Worm (Caenorhabditis elegans) whole organism, L4 larva: ENCODE results near the gene spsb-2.

Experiments used
- D1046.2 ChIP-seq: fragments of 200-800 bp; sonication (Bioruptor generic); IDR thresholded peaks from 2 replicates; pipeline ENCODE4 v1.3.6; 2022; ENCODE audit warnings: missing genetic modification characterization, missing compliant biosample characterization
- R02D3.7 ChIP-seq: fragments of 150-350 bp; sonication (generic microtip); optimal IDR thresholded peaks from 3 replicates; lab custom pipeline; 2014; ENCODE audit warnings: missing biosample characterization, missing genetic modification characterization
- T20F7.1 ChIP-seq: fragments of 200-800 bp; sonication (Bioruptor generic); optimal IDR thresholded peaks from 2 replicates; lab custom pipeline; 2018; ENCODE audit warnings: mild to moderate bottlenecking, missing genetic modification characterization, missing compliant biosample characterization
- T26A8.4 ChIP-seq: fragments of 200-800 bp; sonication (Bioruptor generic); IDR thresholded peaks from 2 replicates; pipeline ENCODE4 v1.3.6; 2022; ENCODE audit warnings: missing genetic modification characterization, missing compliant biosample characterization
- Y48G9A.11 ChIP-seq: fragments of 200-800 bp; sonication (Bioruptor generic); IDR thresholded peaks from 2 replicates; pipeline ENCODE4 v1.3.6; 2022; ENCODE audit warnings: missing genetic modification reagents, missing genetic modification characterization, missing compliant biosample characterization
- ZK337.2 ChIP-seq: fragments of 200-800 bp; sonication (Bioruptor generic); IDR thresholded peaks from 2 replicates; pipeline ENCODE4 v1.3.6; 2022; ENCODE audit warnings: missing genetic modification reagents, missing genetic modification characterization, missing compliant biosample characterization
- ama-1 ChIP-seq: fragments of 150-350 bp; optimal IDR thresholded peaks from 2 replicates; lab custom pipeline; 2014; ENCODE audit warnings: inconsistent platforms, mixed read lengths
- arid-1 ChIP-seq: fragments of 200-800 bp; sonication (Bioruptor generic); conservative IDR thresholded peaks from 2 replicates; pipeline ENCODE4 v1.3.6; 2022; ENCODE audit warnings: missing genetic modification reagents, missing genetic modification characterization, missing compliant biosample characterization
- attf-4 ChIP-seq: sonication (generic microtip); optimal IDR thresholded peaks from 3 replicates; lab custom pipeline; 2017; ENCODE audit warnings: missing biosample characterization, missing genetic modification characterization
- ceh-20 ChIP-seq: fragments of 200-800 bp; sonication (Bioruptor generic); IDR thresholded peaks from 2 replicates; pipeline ENCODE4 v1.3.6; 2022; ENCODE audit warnings: missing genetic modification reagents, missing genetic modification characterization, missing compliant biosample characterization
- ceh-44 ChIP-seq: fragments of 200-800 bp; sonication (Bioruptor generic); IDR thresholded peaks from 2 replicates; pipeline ENCODE4 v1.3.6; 2022; ENCODE audit warnings: missing genetic modification reagents, missing genetic modification characterization, missing compliant biosample characterization
- cey-2 ChIP-seq: sonication (generic microtip); optimal IDR thresholded peaks from 3 replicates; lab custom pipeline; 2017; ENCODE audit warnings: missing genetic modification characterization, mild to moderate bottlenecking, missing compliant biosample characterization, antibody characterized with exemption, borderline replicate concordance; ENCODE audit not compliant: insufficient read depth
- daf-16 ChIP-seq, 3 experiments: sonication (generic microtip); optimal IDR thresholded peaks; 2 replicates each; lab custom pipeline; 2016 to 2017; ENCODE audit warnings: missing genetic modification characterization in 3 of 3, missing genetic modification reagents in 3 of 3, mild to moderate bottlenecking in 2 of 3, missing compliant biosample characterization in 2 of 3, missing biosample characterization in 1 of 3, moderate library complexity in 1 of 3
- dmd-6 ChIP-seq: fragments of 200-800 bp; sonication (Bioruptor generic); IDR thresholded peaks from 2 replicates; pipeline ENCODE4 v1.3.6; 2022; ENCODE audit warnings: missing genetic modification reagents, missing genetic modification characterization, missing compliant biosample characterization
- dmd-8 ChIP-seq: fragments of 200-800 bp; sonication (Bioruptor generic); IDR thresholded peaks from 2 replicates; pipeline ENCODE4 v1.3.6; 2022; ENCODE audit warnings: missing genetic modification characterization, missing compliant biosample characterization
- fkh-10 ChIP-seq: fragments of 150-350 bp; optimal IDR thresholded peaks from 2 replicates; lab custom pipeline; 2014; ENCODE audit warnings: missing biosample characterization, missing genetic modification reagents, missing genetic modification characterization
- hlh-11 ChIP-seq: fragments of 200-800 bp; sonication (Bioruptor generic); optimal IDR thresholded peaks from 2 replicates; lab custom pipeline; 2018; ENCODE audit warnings: mild to moderate bottlenecking, missing genetic modification characterization, missing compliant biosample characterization
- hlh-30 ChIP-seq: sonication (generic microtip); optimal IDR thresholded peaks from 2 replicates; lab custom pipeline; 2017; ENCODE audit warnings: antibody characterized with exemption, mild to moderate bottlenecking, missing genetic modification characterization, missing compliant biosample characterization; ENCODE audit not compliant: insufficient read depth
- lin-1 ChIP-seq: fragments of 200-800 bp; sonication (Bioruptor generic); IDR thresholded peaks from 2 replicates; pipeline ENCODE4 v1.3.6; 2022; ENCODE audit warnings: missing genetic modification reagents, missing genetic modification characterization, missing compliant biosample characterization
- lin-15B ChIP-seq: fragments of 150-350 bp; sonication (generic microtip); optimal IDR thresholded peaks from 3 replicates; lab custom pipeline; 2014; ENCODE audit warnings: missing biosample characterization, missing genetic modification characterization
- lin-29 ChIP-seq: fragments of 200-800 bp; sonication (Bioruptor generic); IDR thresholded peaks from 2 replicates; pipeline ENCODE4 v1.3.6; 2022; ENCODE audit warnings: missing genetic modification reagents, missing genetic modification characterization, missing compliant biosample characterization
- lin-39 ChIP-seq: fragments of 150-350 bp; optimal IDR thresholded peaks from 2 replicates; lab custom pipeline; 2014; ENCODE audit warnings: missing biosample characterization, missing genetic modification reagents, missing genetic modification characterization
- lir-3 ChIP-seq: sonication (generic microtip); optimal IDR thresholded peaks from 2 replicates; lab custom pipeline; 2016; ENCODE audit warnings: mild to moderate bottlenecking, missing genetic modification characterization, missing compliant biosample characterization
- madf-5 ChIP-seq, 2 experiments: fragments of 200-800 bp; sonication (Bioruptor generic); IDR thresholded peaks; 2 replicates each; pipeline ENCODE4 v1.3.6; 2022; ENCODE audit warnings: missing compliant biosample characterization in 2 of 2, missing genetic modification characterization in 2 of 2
- mdl-1 ChIP-seq, 2 experiments: fragments of 150-350 bp in 1 of 2; sonication (generic microtip) in 1 of 2; optimal IDR thresholded peaks; 2 replicates each; lab custom pipeline; 2014 to 2017; ENCODE audit warnings: missing biosample characterization in 2 of 2, missing genetic modification characterization in 2 of 2
- mxl-3 ChIP-seq: fragments of 200-800 bp; sonication (Bioruptor generic); optimal IDR thresholded peaks from 2 replicates; lab custom pipeline; 2018; ENCODE audit warnings: mild to moderate bottlenecking, missing genetic modification characterization, missing compliant biosample characterization
- nhr-237 ChIP-seq: sonication (generic microtip); optimal IDR thresholded peaks from 2 replicates; lab custom pipeline; 2017; ENCODE audit warnings: missing biosample characterization, missing genetic modification characterization
- nhr-6 ChIP-seq: fragments of 150-350 bp; optimal IDR thresholded peaks from 2 replicates; lab custom pipeline; 2014; ENCODE audit warnings: missing biosample characterization, missing genetic modification characterization
- nhr-76 ChIP-seq: fragments of 150-350 bp; optimal IDR thresholded peaks from 2 replicates; lab custom pipeline; 2014; ENCODE audit warnings: missing biosample characterization, missing genetic modification characterization
- nhr-77 ChIP-seq: fragments of 150-350 bp; optimal IDR thresholded peaks from 2 replicates; lab custom pipeline; 2014; ENCODE audit warnings: missing biosample characterization, missing genetic modification characterization
- pha-4 ChIP-seq, 2 experiments: fragments of 150-350 bp in 1 of 2; fragments of 200-800 bp in 1 of 2; sonication (Bioruptor generic) in 1 of 2; IDR thresholded peaks in 1 of 2; optimal IDR thresholded peaks in 1 of 2; 2 replicates each; pipeline versions ENCODE4 v1.3.6 to Lab custom; 2014 to 2022; ENCODE audit warnings: missing genetic modification characterization in 2 of 2, missing genetic modification reagents in 2 of 2, missing biosample characterization in 1 of 2, missing compliant biosample characterization in 1 of 2
- skn-1 ChIP-seq: fragments of 150-350 bp; optimal IDR thresholded peaks from 2 replicates; lab custom pipeline; 2014; ENCODE audit warnings: missing biosample characterization, missing genetic modification characterization
- snpc-1.2 ChIP-seq: fragments of 200-800 bp; sonication (Bioruptor generic); IDR thresholded peaks from 2 replicates; pipeline ENCODE4 v1.3.6; 2022; ENCODE audit warnings: missing genetic modification reagents, missing genetic modification characterization, missing compliant biosample characterization
- spr-3 ChIP-seq: fragments of 200-800 bp; sonication (Bioruptor generic); optimal IDR thresholded peaks from 2 replicates; lab custom pipeline; 2018; ENCODE audit warnings: mild to moderate bottlenecking, missing genetic modification characterization, missing compliant biosample characterization
- tag-97 ChIP-seq: fragments of 200-800 bp; sonication (Bioruptor generic); IDR thresholded peaks from 2 replicates; pipeline ENCODE4 v1.3.6; 2022; ENCODE audit warnings: missing genetic modification characterization, missing compliant biosample characterization
- tra-1 ChIP-seq: fragments of 200-800 bp; sonication (Bioruptor generic); IDR thresholded peaks from 2 replicates; pipeline ENCODE4 v1.3.6; 2022; ENCODE audit warnings: missing genetic modification reagents, missing genetic modification characterization, missing compliant biosample characterization
- unc-130 ChIP-seq: sonication (generic microtip); optimal IDR thresholded peaks from 2 replicates; lab custom pipeline; 2016; ENCODE audit warnings: missing genetic modification reagents, missing genetic modification characterization, missing compliant biosample characterization
- unc-62 ChIP-seq, 3 experiments: fragments of 150-350 bp in 1 of 3; sonication (generic microtip); optimal IDR thresholded peaks in 2 of 3; peaks in 1 of 3; 1 replicate in 1 of 3; 2 replicates in 2 of 3; lab custom pipeline; 2014 to 2017; ENCODE audit warnings: missing biosample characterization in 3 of 3, missing genetic modification characterization in 3 of 3, missing genetic modification reagents in 3 of 3, missing genotype in 1 of 3
- zfp-2 ChIP-seq: sonication (generic microtip); optimal IDR thresholded peaks from 2 replicates; lab custom pipeline; 2016; ENCODE audit warnings: mild to moderate bottlenecking, missing genetic modification characterization, missing compliant biosample characterization
- zfp-3 ChIP-seq: fragments of 200-800 bp; sonication (Bioruptor generic); conservative IDR thresholded peaks from 2 replicates; pipeline ENCODE4 v1.3.6; 2022; ENCODE audit warnings: missing genetic modification reagents, missing genetic modification characterization, missing compliant biosample characterization
- ztf-11 ChIP-seq: fragments of 150-350 bp; optimal IDR thresholded peaks from 2 replicates; lab custom pipeline; 2014; ENCODE audit warnings: missing biosample characterization, missing genetic modification characterization
- ztf-7 ChIP-seq: fragments of 150-350 bp; optimal IDR thresholded peaks from 2 replicates; lab custom pipeline; 2014; ENCODE audit warnings: missing biosample characterization, missing genetic modification characterization

spsb-2 gene

DNA sequence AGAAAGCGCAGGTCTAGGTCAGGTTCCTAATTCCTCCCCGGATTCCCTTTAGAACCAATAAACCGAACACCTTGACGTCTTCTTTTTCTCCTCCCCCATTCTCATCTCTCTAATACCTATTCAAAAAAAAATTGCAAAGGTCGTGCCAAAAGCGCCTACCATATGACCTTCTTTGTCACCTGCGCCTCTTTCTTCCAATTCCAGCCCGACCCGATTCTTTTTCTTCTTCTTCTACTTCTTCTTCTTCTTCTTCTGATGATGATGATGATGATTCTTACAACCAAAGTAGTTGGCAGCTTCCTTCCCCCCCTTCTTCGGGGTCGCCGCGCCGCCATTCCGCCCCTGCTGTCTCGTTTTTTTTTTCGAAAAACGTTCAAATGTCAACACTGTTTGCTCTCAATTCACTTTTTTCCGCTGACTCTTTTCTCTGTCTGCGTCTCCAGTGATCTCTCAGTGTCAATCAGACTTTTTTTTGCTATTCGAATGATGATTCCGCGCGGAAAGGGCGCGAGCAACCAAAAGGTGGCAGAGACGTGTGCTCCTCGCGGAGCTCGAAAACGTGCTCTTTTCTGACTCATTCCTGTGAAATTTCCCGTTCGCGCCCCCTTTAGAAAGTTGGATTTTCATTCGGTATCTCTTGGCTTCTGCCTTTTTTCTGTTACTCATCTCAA is 26.6 kb upstream of the spsb-2 start (continued):
- TF ChIP-seq hlh-30 (tag; lab: Kevin White, UChicago) (peak; percentile 66), hlh-11 (tag; lab: Kevin White, UChicago) (peak; percentile 18), skn-1 (tag; lab: Kevin White, UChicago) (no peak)

DNA sequence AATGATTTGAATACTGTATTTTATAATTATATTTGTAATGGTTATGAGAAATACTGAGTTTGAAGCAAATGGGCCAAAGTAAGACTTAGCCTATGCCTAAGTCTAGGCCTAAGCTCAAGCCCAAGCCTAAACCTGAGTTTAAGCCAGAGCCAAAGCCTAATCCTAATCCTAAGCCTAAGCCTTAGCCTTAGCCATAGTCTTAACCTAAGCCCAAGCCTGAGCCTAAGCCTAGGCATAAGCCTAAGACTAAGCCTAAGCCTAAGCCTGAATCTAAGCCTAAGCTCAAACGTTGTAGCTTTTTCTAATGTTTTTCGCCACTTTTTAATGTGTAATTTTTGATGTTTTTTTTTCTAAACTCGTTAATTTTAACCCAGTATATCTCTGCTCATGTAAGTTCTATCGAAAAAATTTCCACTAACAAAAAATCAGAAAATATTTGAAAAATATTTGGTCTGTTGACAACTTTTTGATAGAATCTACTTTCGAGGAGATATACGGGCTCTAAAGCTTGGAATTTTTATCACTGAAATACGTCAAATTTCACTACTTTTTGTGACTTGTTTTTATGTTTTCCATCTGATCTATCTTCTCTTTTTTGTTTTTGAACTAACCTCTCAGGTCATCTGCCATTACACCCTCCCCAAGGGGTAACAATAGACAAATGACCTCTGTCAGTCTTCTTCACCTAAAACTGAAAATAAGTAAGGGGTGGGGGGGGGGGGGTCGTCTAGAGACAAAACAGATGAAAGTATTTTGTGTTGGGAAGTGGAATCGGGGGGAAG is 25.9 kb upstream of the spsb-2 start:
- TF ChIP-seq skn-1 (tag; lab: Kevin White, UChicago) = no peak
- TF ChIP-seq unc-62 (GFP tag; optimal IDR thresholded peaks at IDR 0.05 in 1 of 2; lab: Kevin White, UChicago) = peak in 1 of 2 experiments; percentile 67
- TF ChIP-seq unc-62 (tag; optimal IDR thresholded peaks at IDR 0.05; lab: Kevin White, UChicago) = no peak
- peak; percentile 13; the same call in 1 of the 2 replicates for TF ChIP-seq dmd-6 (GFP tag; lab: Robert Waterston, UW)
- no peak for TF ChIP-seq snpc-1.2

DNA sequence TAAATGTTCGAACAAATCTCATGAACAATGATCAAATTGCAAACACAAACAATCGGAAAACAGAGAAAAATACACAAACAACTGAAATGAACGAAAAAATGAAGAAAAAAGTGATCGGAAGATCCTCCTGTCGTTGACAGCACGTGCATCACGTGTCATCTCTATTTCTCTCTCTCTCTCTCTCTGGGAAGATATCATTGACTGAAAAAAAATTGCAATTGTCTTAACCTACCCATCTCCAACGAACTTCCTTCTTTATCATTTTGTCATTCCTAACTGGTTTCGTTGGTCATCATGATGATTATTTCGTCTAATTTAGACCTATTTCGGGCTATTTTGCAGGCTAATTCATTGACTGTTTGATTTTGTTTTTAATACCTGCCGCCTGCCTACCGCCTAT is 24.8 kb upstream of the spsb-2 start:
- TF ChIP-seq R02D3.7 (tag; lab: Kevin White, UChicago) (no peak), nhr-77 (tag; lab: Kevin White, UChicago) (peak; percentile 84), lin-29 (GFP tag; lab: Robert Waterston, UW) (peak; percentile 68), dmd-8 (GFP tag; lab: Robert Waterston, UW) (no peak), ceh-44 (GFP tag; lab: Robert Waterston, UW) (no peak), dmd-6 (GFP tag; lab: Robert Waterston, UW) (peak; percentile 68), ceh-20 (GFP tag; lab: Robert Waterston, UW) (no peak), cey-2 (tag; lab: Kevin White, UChicago) (no peak), mdl-1 (tag; optimal IDR thresholded peaks at IDR 0.05; lab: Kevin White, UChicago) (peak; percentile 15 to 89), lin-15B (tag; lab: Kevin White, UChicago) (no peak), hlh-11 (tag; lab: Kevin White, UChicago) (peak; percentile 84), T20F7.1 (no peak), zfp-2 (tag; lab: Kevin White, UChicago) (no peak), ZK337.2 (GFP tag; lab: Robert Waterston, UW) (no peak), daf-16 (GFP tag; optimal IDR thresholded peaks at IDR 0.05; lab: Kevin White, UChicago) (peak in 1 of 2 experiments; percentile 84), daf-16 (tag; optimal IDR thresholded peaks at IDR 0.05; lab: Kevin White, UChicago) (no peak), unc-130 (GFP tag; lab: Kevin White, UChicago) (no peak), attf-4 (no peak), lir-3 (tag; lab: Kevin White, UChicago) (no peak), tra-1 (GFP tag; lab: Robert Waterston, UW) (0 out of 2 replicates have a peak, but pooled peaks have one; percentile 34), hlh-30 (tag; lab: Kevin White, UChicago) (peak; percentile 93), pha-4 (GFP tag; IDR thresholded peaks at IDR 0.05; lab: Robert Waterston, UW) (no peak), pha-4 (tag; optimal IDR thresholded peaks at IDR 0.05; lab: Kevin White, UChicago) (no peak), arid-1 (no peak), skn-1 (tag; lab: Kevin White, UChicago) (no peak), zfp-3 (GFP tag; lab: Robert Waterston, UW) (no peak), snpc-1.2 (no peak), spr-3 (GFP tag; lab: Kevin White, UChicago) (no peak), nhr-76 (tag; lab: Kevin White, UChicago) (no peak), mxl-3 (GFP tag; lab: Kevin White, UChicago) (peak; percentile 55), ztf-11 (tag; lab: Kevin White, UChicago) (no peak), nhr-6 (tag; lab: Kevin White, UChicago) (peak; percentile 34), tag-97 (GFP tag; lab: Robert Waterston, UW) (no peak), fkh-10 (GFP tag; lab: Kevin White, UChicago) (no peak), ztf-7 (tag; lab: Kevin White, UChicago) (no peak), madf-5 (GFP tag; IDR thresholded peaks at IDR 0.05; lab: Robert Waterston, UW) (no peak), D1046.2 (GFP tag; lab: Robert Waterston, UW) (no peak), nhr-237 (tag; lab: Kevin White, UChicago) (no peak), T26A8.4 (0 out of 2 replicates have a peak, but pooled peaks have one; percentile 31), lin-1 (GFP tag; lab: Robert Waterston, UW) (peak; percentile 57; the same call in 1 of the 2 replicates), ama-1 (peak; percentile 14), Y48G9A.11 (GFP tag; lab: Robert Waterston, UW) (no peak), lin-39 (tag; lab: Kevin White, UChicago) (no peak)
